Worm (Caenorhabditis elegans): ENCODE data around the gene sli-1.

sli-1 gene

ce11 chrX:725868-726267 is at the start of gene sli-1:
sli-1 (minus strand) TSS chrX:725968.
- TF ChIP-seq drap-1 (GFP tag; optimal IDR thresholded peaks at IDR 0.05) (no peak), ceh-83 (GFP tag; optimal IDR thresholded peaks at IDR 0.05) (no peak), unc-39 (tag; optimal IDR thresholded peaks at IDR 0.05) (no peak)

- peak; percentile 63 for TF ChIP-seq elt-1 (tag; optimal IDR thresholded peaks at IDR 0.05; ENCODE audit: borderline replicate concordance, insufficient read depth)
- TF ChIP-seq mep-1 (tag; optimal IDR thresholded peaks at IDR 0.05): no peak
- TF ChIP-seq ceh-39 (tag; optimal IDR thresholded peaks at IDR 0.05): no peak
Observed at ce11 chrX:772184-772583, 46.4 kb upstream of the sli-1 start, which contains the start of gene T04G9.4. T04G9.4 (plus strand) TSS chrX:772476.

- TF ChIP-seq ztf-11 (tag; optimal IDR thresholded peaks at IDR 0.05): no peak
- TF ChIP-seq tbx-8 (GFP tag; optimal IDR thresholded peaks at IDR 0.05): no peak
- TF ChIP-seq ceh-43 (GFP tag; optimal IDR thresholded peaks at IDR 0.05): no peak
- no peak for TF ChIP-seq nhr-12 (tag; optimal IDR thresholded peaks at IDR 0.05)
- no peak for TF ChIP-seq unc-39 (tag; optimal IDR thresholded peaks at IDR 0.05)
- TF ChIP-seq blmp-1 (tag; optimal IDR thresholded peaks at IDR 0.05): no peak
- no peak for TF ChIP-seq ham-2 (GFP tag; optimal IDR thresholded peaks at IDR 0.05)
- no peak for TF ChIP-seq mep-1 (tag; optimal IDR thresholded peaks at IDR 0.05)
- TF ChIP-seq ces-1 (GFP tag; optimal IDR thresholded peaks at IDR 0.05): no peak
- no peak for TF ChIP-seq lin-32 (GFP tag; optimal IDR thresholded peaks at IDR 0.05)
- TF ChIP-seq unc-62 (GFP tag; optimal IDR thresholded peaks at IDR 0.05): no peak
- no peak for TF ChIP-seq lin-13 (tag; optimal IDR thresholded peaks at IDR 0.05)
- no peak for TF ChIP-seq zip-8 (tag; optimal IDR thresholded peaks at IDR 0.05)
- no peak for TF ChIP-seq nhr-237 (tag; optimal IDR thresholded peaks at IDR 0.05)
- TF ChIP-seq lsy-2 (tag; optimal IDR thresholded peaks at IDR 0.05): no peak
- TF ChIP-seq sptf-1 (tag; optimal IDR thresholded peaks at IDR 0.05): no peak
- TF ChIP-seq snpc-4 (tag; optimal IDR thresholded peaks at IDR 0.05): no peak
- TF ChIP-seq drap-1 (GFP tag; optimal IDR thresholded peaks at IDR 0.05): no peak
- no peak for TF ChIP-seq mab-5 (tag; optimal IDR thresholded peaks at IDR 0.05)
Observed at ce11 chrX:770537-770936, 44.8 kb upstream of the sli-1 start, which contains the start of gene T04G9.7. T04G9.7 (plus strand) TSS chrX:770837.

ce11 chrX:769550-769949 is 43.8 kb upstream of the sli-1 start:
- TF ChIP-seq mls-2 (tag; optimal IDR thresholded peaks at IDR 0.05): no peak
- no peak for TF ChIP-seq sem-2 (GFP tag; optimal IDR thresholded peaks at IDR 0.05)
- TF ChIP-seq ztf-11 (tag; optimal IDR thresholded peaks at IDR 0.05): no peak
- no peak for TF ChIP-seq ceh-43 (GFP tag; optimal IDR thresholded peaks at IDR 0.05)
- TF ChIP-seq nhr-237 (tag; optimal IDR thresholded peaks at IDR 0.05): no peak
- no peak for TF ChIP-seq lsy-2 (tag; optimal IDR thresholded peaks at IDR 0.05)
- no peak for TF ChIP-seq ham-2 (GFP tag; optimal IDR thresholded peaks at IDR 0.05)
- TF ChIP-seq mab-5 (tag; optimal IDR thresholded peaks at IDR 0.05): no peak
- TF ChIP-seq mep-1 (tag; optimal IDR thresholded peaks at IDR 0.05): no peak
- TF ChIP-seq ceh-83 (GFP tag; optimal IDR thresholded peaks at IDR 0.05): no peak
- no peak for TF ChIP-seq unc-39 (tag; optimal IDR thresholded peaks at IDR 0.05)
- TF ChIP-seq nhr-12 (tag; optimal IDR thresholded peaks at IDR 0.05): no peak

- no peak for TF ChIP-seq nhr-76 (tag; optimal IDR thresholded peaks at IDR 0.05)
- peak; percentile 52 for TF ChIP-seq elt-1 (tag; optimal IDR thresholded peaks at IDR 0.05; ENCODE audit: borderline replicate concordance, insufficient read depth)
- TF ChIP-seq lin-32 (GFP tag; optimal IDR thresholded peaks at IDR 0.05): peak; percentile 38
- TF ChIP-seq nhr-2 (tag; optimal IDR thresholded peaks at IDR 0.05): peak; percentile 15
- peak; percentile 96 for TF ChIP-seq pha-4 (tag; optimal IDR thresholded peaks at IDR 0.05)
- TF ChIP-seq cnd-1 (tag; optimal IDR thresholded peaks at IDR 0.05): peak; percentile 52
- no peak for TF ChIP-seq ceh-83 (GFP tag; optimal IDR thresholded peaks at IDR 0.05)
- TF ChIP-seq ham-2 (GFP tag; optimal IDR thresholded peaks at IDR 0.05): peak; percentile 71
- no peak for TF ChIP-seq zip-8 (tag; optimal IDR thresholded peaks at IDR 0.05)
- peak; percentile 34 for TF ChIP-seq ztf-11 (tag; optimal IDR thresholded peaks at IDR 0.05)
- peak; percentile 31 for TF ChIP-seq M03D4.4 (tag; optimal IDR thresholded peaks at IDR 0.05)
- TF ChIP-seq flh-1 (GFP tag; optimal IDR thresholded peaks at IDR 0.05): no peak
- TF ChIP-seq mep-1 (tag; optimal IDR thresholded peaks at IDR 0.05): peak; percentile 88
- TF ChIP-seq nhr-28 (tag; optimal IDR thresholded peaks at IDR 0.05): no peak
- TF ChIP-seq unc-39 (tag; optimal IDR thresholded peaks at IDR 0.05): no peak
- peak; percentile 51 for TF ChIP-seq nhr-12 (tag; optimal IDR thresholded peaks at IDR 0.05)
- no peak for TF ChIP-seq blmp-1 (tag; optimal IDR thresholded peaks at IDR 0.05)
- TF ChIP-seq bed-3 (GFP tag; optimal IDR thresholded peaks at IDR 0.05): no peak
- TF ChIP-seq elt-3 (tag; optimal IDR thresholded peaks at IDR 0.05): no peak
- TF ChIP-seq tbx-8 (GFP tag; optimal IDR thresholded peaks at IDR 0.05): no peak
- TF ChIP-seq unc-62 (GFP tag; optimal IDR thresholded peaks at IDR 0.05): peak; percentile 65
- peak; percentile 69 for TF ChIP-seq hlh-1 (tag; optimal IDR thresholded peaks at IDR 0.05)
- TF ChIP-seq mls-2 (tag; optimal IDR thresholded peaks at IDR 0.05): peak; percentile 70
- TF ChIP-seq mab-5 (tag; optimal IDR thresholded peaks at IDR 0.05): no peak
- peak; percentile 57 for TF ChIP-seq ces-1 (GFP tag; optimal IDR thresholded peaks at IDR 0.05)
- TF ChIP-seq ceh-43 (GFP tag; optimal IDR thresholded peaks at IDR 0.05): no peak
- TF ChIP-seq ceh-39 (tag; optimal IDR thresholded peaks at IDR 0.05): peak; percentile 63
- peak; percentile 87 for TF ChIP-seq lin-13 (tag; optimal IDR thresholded peaks at IDR 0.05)
- TF ChIP-seq nhr-237 (tag; optimal IDR thresholded peaks at IDR 0.05): peak; percentile 58
- peak; percentile 75 for TF ChIP-seq drap-1 (GFP tag; optimal IDR thresholded peaks at IDR 0.05)
- TF ChIP-seq lsy-2 (tag; optimal IDR thresholded peaks at IDR 0.05): peak; percentile 96
- peak; percentile 72 for TF ChIP-seq sptf-1 (tag; optimal IDR thresholded peaks at IDR 0.05)
- TF ChIP-seq sem-2 (GFP tag; optimal IDR thresholded peaks at IDR 0.05): no peak
- no peak for TF ChIP-seq snpc-4 (tag; optimal IDR thresholded peaks at IDR 0.05)
- peak; percentile 80 for TF ChIP-seq unc-120 (tag; optimal IDR thresholded peaks at IDR 0.05; ENCODE audit: poor library complexity, severe bottlenecking)
Observed at ce11 chrX:768061-768646, 42.4 kb upstream of the sli-1 start, which contains the start of the genes trap-2 and ile-2. trap-2 (minus strand) TSS chrX:768069. ile-2 (plus strand) TSS chrX:768596.

All from whole organism, mixed stage, embryonic.